Fruit fly (Drosophila melanogaster) whole organism, pupa: ENCODE measurements around the gene CG32023.

Experiments
- CG10348 ChIP-seq: fragments of 200-800 bp; sonication (Bioruptor generic); IDR thresholded peaks from 2 replicates; pipeline ENCODE4 v1.3.6; 2022; ENCODE audit warnings: missing biosample characterization, missing genetic modification characterization
- CG12605 ChIP-seq: fragments of 200-800 bp; sonication (Bioruptor generic); IDR thresholded peaks from 2 replicates; pipeline ENCODE4 v1.3.6; 2022; ENCODE audit warnings: missing biosample characterization, missing genetic modification characterization
- CG13204 ChIP-seq: fragments of 200-800 bp; sonication (Bioruptor generic); optimal IDR thresholded peaks from 2 replicates; lab custom pipeline; 2018; ENCODE audit warnings: missing biosample characterization, mild to moderate bottlenecking, missing genetic modification characterization, moderate library complexity
- CG14655 ChIP-seq: fragments of 200-800 bp; sonication (Bioruptor generic); optimal IDR thresholded peaks from 3 replicates; lab custom pipeline; 2017; ENCODE audit warnings: mild to moderate bottlenecking, missing biosample characterization, missing genetic modification reagents, missing genetic modification characterization
- CG15710 ChIP-seq: fragments of 200-800 bp; sonication (Bioruptor generic); optimal IDR thresholded peaks from 2 replicates; lab custom pipeline; 2018; ENCODE audit warnings: missing biosample characterization, mild to moderate bottlenecking, missing genetic modification characterization, moderate library complexity
- CG17806 ChIP-seq: fragments of 200-800 bp; sonication (Bioruptor generic); optimal IDR thresholded peaks from 2 replicates; lab custom pipeline; 2018; ENCODE audit warnings: missing biosample characterization, mild to moderate bottlenecking, missing genetic modification characterization, moderate library complexity
- CG32121 ChIP-seq: fragments of 200-800 bp; sonication (Bioruptor generic); IDR thresholded peaks from 2 replicates; pipeline ENCODE4 v1.3.6; 2022; ENCODE audit warnings: missing biosample characterization, missing genetic modification characterization
- CG34367 ChIP-seq: fragments of 200-800 bp; sonication (Bioruptor generic); optimal IDR thresholded peaks from 2 replicates; lab custom pipeline; 2018; ENCODE audit warnings: missing biosample characterization, mild to moderate bottlenecking, missing genetic modification characterization
- CG4496 ChIP-seq: fragments of 200-800 bp; sonication (Bioruptor generic); IDR thresholded peaks from 3 replicates; pipeline ENCODE4 v1.3.6; 2022; ENCODE audit warnings: missing biosample characterization, missing genetic modification characterization
- CG8159 ChIP-seq: fragments of 200-800 bp; sonication (Bioruptor generic); optimal IDR thresholded peaks from 3 replicates; lab custom pipeline; 2018; ENCODE audit warnings: missing biosample characterization, mild to moderate bottlenecking, missing genetic modification characterization, moderate library complexity
- CG8301 ChIP-seq: fragments of 200-800 bp; sonication (Bioruptor generic); optimal IDR thresholded peaks from 2 replicates; lab custom pipeline; 2018; ENCODE audit warnings: missing biosample characterization, mild to moderate bottlenecking, missing genetic modification characterization
- CG9948 ChIP-seq: fragments of 200-800 bp; sonication (Bioruptor generic); optimal IDR thresholded peaks from 2 replicates; lab custom pipeline; 2018; ENCODE audit warnings: missing biosample characterization, mild to moderate bottlenecking, missing genetic modification characterization, moderate library complexity
- D1 ChIP-seq: fragments of 200-800 bp; sonication (Bioruptor generic); optimal IDR thresholded peaks from 2 replicates; lab custom pipeline; 2018; ENCODE audit warnings: missing biosample characterization, mild to moderate bottlenecking, missing genetic modification characterization, moderate library complexity
- EcR ChIP-seq: fragments of 200-800 bp; sonication (Bioruptor generic); optimal IDR thresholded peaks from 3 replicates; lab custom pipeline; 2019; ENCODE audit warnings: missing biosample characterization, missing genetic modification characterization, mild to moderate bottlenecking, moderate library complexity, missing genetic modification reagents
- Ets98B ChIP-seq: fragments of 200-800 bp; sonication (Bioruptor generic); IDR thresholded peaks from 2 replicates; pipeline ENCODE4 v1.3.6; 2022; ENCODE audit warnings: missing biosample characterization, missing genetic modification characterization
- Pif1A ChIP-seq: fragments of 200-800 bp; sonication (Bioruptor generic); optimal IDR thresholded peaks from 3 replicates; lab custom pipeline; 2016; ENCODE audit warnings: missing biosample characterization, missing genetic modification characterization
- Pif1B ChIP-seq: fragments of 200-800 bp; sonication (Bioruptor generic); optimal IDR thresholded peaks from 3 replicates; lab custom pipeline; 2016; ENCODE audit warnings: missing biosample characterization, missing genetic modification characterization
- Snoo ChIP-seq: fragments of 200-800 bp; sonication (Bioruptor generic); optimal IDR thresholded peaks from 3 replicates; lab custom pipeline; 2017; ENCODE audit warnings: missing biosample characterization, mild to moderate bottlenecking, missing genetic modification characterization, inconsistent platforms
- fd96Ca ChIP-seq: fragments of 200-800 bp; sonication (Bioruptor generic); IDR thresholded peaks from 3 replicates; pipeline ENCODE4 v1.3.6; 2022; ENCODE audit warnings: missing biosample characterization, missing genetic modification characterization
- gl ChIP-seq: fragments of 200-800 bp; sonication (Bioruptor generic); optimal IDR thresholded peaks from 2 replicates; lab custom pipeline; 2018; ENCODE audit warnings: missing biosample characterization, mild to moderate bottlenecking, missing genetic modification characterization
- rn ChIP-seq: fragments of 200-800 bp; sonication (Bioruptor generic); IDR thresholded peaks from 2 replicates; pipeline ENCODE4 v1.3.6; 2022; ENCODE audit warnings: missing biosample characterization, missing genetic modification characterization

Gene CG32023

dm6 chr3L:8804082-8804814 lies at the start of gene CG32023, which contains the start of gene CG34427:
TSS of gene CG32023 (minus strand) at chr3L:8804182.
TSS of gene CG34427 (plus strand) at chr3L:8804764.
- TF ChIP-seq D1: no peak
- TF ChIP-seq Pif1B: no peak
- TF ChIP-seq CG34367: no peak
- no peak for TF ChIP-seq Snoo

- TF ChIP-seq CG13204 (GFP tag; lab: Kevin White, UChicago) (no peak), Pif1A (GFP tag; lab: Kevin White, UChicago) (no peak), Ets98B (no peak), rn (GFP tag; lab: Robert Waterston, UW) (no peak), CG14655 (GFP tag; lab: Kevin White, UChicago) (peak; percentile 19), CG4496 (GFP tag; lab: Robert Waterston, UW) (peak; percentile 43; the same call in 1 of the 3 replicates), fd96Ca (0 out of 3 replicates have a peak, but pooled peaks have one; percentile 44), CG12605 (GFP tag; lab: Robert Waterston, UW) (no peak), CG32121 (GFP tag; lab: Robert Waterston, UW) (0 out of 2 replicates have a peak, but pooled peaks have one; percentile 18), D1 (no peak), CG9948 (tag; lab: Kevin White, UChicago) (no peak), CG34367 (no peak), CG17806 (no peak), CG8301 (peak; percentile 30), EcR (GFP tag; lab: Kevin White, UChicago) (no peak), CG10348 (GFP tag; lab: Robert Waterston, UW) (no peak)
Observed at dm6 chr3L:8853382-8853781, 49.4 kb upstream of the CG32023 start.

dm6 chr3L:8852907-8853306 lies 48.9 kb upstream of the CG32023 start:
- TF ChIP-seq CG13204 (GFP tag; lab: Kevin White, UChicago) (no peak), CG12605 (GFP tag; lab: Robert Waterston, UW) (no peak), Snoo (no peak), gl (tag; lab: Kevin White, UChicago) (no peak), rn (GFP tag; lab: Robert Waterston, UW) (no peak)

dm6 chr3L:8851950-8852349 lies 48.0 kb upstream of the CG32023 start:
- TF ChIP-seq CG8159: no peak
- no peak for TF ChIP-seq EcR (GFP tag; lab: Kevin White, UChicago)
- TF ChIP-seq CG32121 (GFP tag; lab: Robert Waterston, UW): no peak
- TF ChIP-seq CG13204 (GFP tag; lab: Kevin White, UChicago): no peak
- TF ChIP-seq rn (GFP tag; lab: Robert Waterston, UW): no peak
- no peak for TF ChIP-seq fd96Ca
- no peak for TF ChIP-seq CG12605 (GFP tag; lab: Robert Waterston, UW)
- TF ChIP-seq CG10348 (GFP tag; lab: Robert Waterston, UW): no peak
- no peak for TF ChIP-seq CG15710 (tag; lab: Kevin White, UChicago)
- TF ChIP-seq CG34367: no peak
- TF ChIP-seq Pif1B: no peak
- TF ChIP-seq gl (tag; lab: Kevin White, UChicago): no peak
- no peak for TF ChIP-seq CG8301
- no peak for TF ChIP-seq CG9948 (tag; lab: Kevin White, UChicago)
- TF ChIP-seq Pif1A (GFP tag; lab: Kevin White, UChicago): no peak
- TF ChIP-seq D1: no peak
- TF ChIP-seq Snoo: no peak
- no peak for TF ChIP-seq Ets98B
- no peak for TF ChIP-seq CG14655 (GFP tag; lab: Kevin White, UChicago)

- TF ChIP-seq CG10348 (GFP tag; lab: Robert Waterston, UW) (no peak), Pif1B (no peak), CG17806 (no peak), CG15710 (tag; lab: Kevin White, UChicago) (no peak), CG14655 (GFP tag; lab: Kevin White, UChicago) (peak; percentile 4), CG32121 (GFP tag; lab: Robert Waterston, UW) (no peak), fd96Ca (0 out of 3 replicates have a peak, but pooled peaks have one; percentile 16), CG4496 (GFP tag; lab: Robert Waterston, UW) (no peak)
Observed at dm6 chr3L:8850784-8851704, 47.1 kb upstream of the CG32023 start.

- TF ChIP-seq CG9948 (tag; lab: Kevin White, UChicago) (no peak), Ets98B (no peak), D1 (no peak), CG8301 (no peak), rn (GFP tag; lab: Robert Waterston, UW) (no peak), fd96Ca (no peak), CG34367 (no peak), CG12605 (GFP tag; lab: Robert Waterston, UW) (no peak), CG32121 (GFP tag; lab: Robert Waterston, UW) (no peak), Snoo (no peak), CG15710 (tag; lab: Kevin White, UChicago) (no peak), gl (tag; lab: Kevin White, UChicago) (no peak), CG17806 (no peak), CG13204 (GFP tag; lab: Kevin White, UChicago) (no peak), CG10348 (GFP tag; lab: Robert Waterston, UW) (no peak), CG4496 (GFP tag; lab: Robert Waterston, UW) (no peak), Pif1A (GFP tag; lab: Kevin White, UChicago) (no peak)
Observed at dm6 chr3L:8849817-8850216, 45.8 kb upstream of the CG32023 start.
